Worm (Caenorhabditis elegans) whole organism, young adult: Measurements from ENCODE around the gene C41H7.2.

Experiments
- B0261.1 ChIP-seq: sonication (generic microtip); optimal IDR thresholded peaks from 2 replicates; lab custom pipeline; 2016; ENCODE audit warnings: mild to moderate bottlenecking, missing genetic modification characterization, moderate library complexity, missing compliant biosample characterization
- B0336.3 ChIP-seq: fragments of 200-800 bp; sonication (Bioruptor generic); IDR thresholded peaks from 2 replicates; pipeline ENCODE4 v1.3.6; 2022; ENCODE audit warnings: missing genetic modification characterization, missing compliant biosample characterization
- F23B12.7 ChIP-seq: sonication (generic microtip); optimal IDR thresholded peaks from 2 replicates; lab custom pipeline; 2017; ENCODE audit warnings: missing genetic modification characterization, mild to moderate bottlenecking, missing compliant biosample characterization, antibody characterized with exemption, moderate library complexity; ENCODE audit not compliant: insufficient read depth
- F37B4.10 ChIP-seq: fragments of 200-800 bp; sonication (Bioruptor generic); IDR thresholded peaks from 2 replicates; pipeline ENCODE4 v1.3.6; 2022; ENCODE audit warnings: missing genetic modification characterization, missing compliant biosample characterization
- F55B11.4 ChIP-seq: sonication (generic microtip); optimal IDR thresholded peaks from 2 replicates; lab custom pipeline; 2016; ENCODE audit warnings: missing compliant biosample characterization, missing genetic modification characterization, borderline replicate concordance; ENCODE audit not compliant: insufficient read depth
- K11D2.4 ChIP-seq: fragments of 200-800 bp; sonication (Bioruptor generic); IDR thresholded peaks from 2 replicates; pipeline ENCODE4 v1.3.6; 2022; ENCODE audit warnings: missing genetic modification reagents, missing genetic modification characterization, missing compliant biosample characterization
- T07F8.4 ChIP-seq: sonication (generic microtip); optimal IDR thresholded peaks from 2 replicates; lab custom pipeline; 2016; ENCODE audit warnings: mild to moderate bottlenecking, missing genetic modification characterization, moderate library complexity, missing compliant biosample characterization
- akir-1 ChIP-seq: fragments of 200-800 bp; sonication (Bioruptor generic); optimal IDR thresholded peaks from 2 replicates; lab custom pipeline; 2018; ENCODE audit warnings: mild to moderate bottlenecking, missing genetic modification characterization, moderate library complexity, missing compliant biosample characterization
- athp-1 ChIP-seq: sonication (generic microtip); optimal IDR thresholded peaks from 2 replicates; lab custom pipeline; 2017; ENCODE audit warnings: mild to moderate bottlenecking, missing genetic modification characterization, missing compliant biosample characterization
- attf-5 ChIP-seq: fragments of 200-800 bp; sonication (Bioruptor generic); optimal IDR thresholded peaks from 2 replicates; lab custom pipeline; 2018; ENCODE audit warnings: mild to moderate bottlenecking, missing genetic modification characterization, missing compliant biosample characterization
- bed-1 ChIP-seq: fragments of 200-800 bp; sonication (Bioruptor generic); IDR thresholded peaks from 2 replicates; pipeline ENCODE4 v1.3.6; 2022; ENCODE audit warnings: missing genetic modification reagents, missing genetic modification characterization, missing compliant biosample characterization
- ccch-3 ChIP-seq: fragments of 200-800 bp; sonication (Bioruptor generic); optimal IDR thresholded peaks from 2 replicates; lab custom pipeline; 2018; ENCODE audit warnings: mild to moderate bottlenecking, missing genetic modification characterization, missing compliant biosample characterization
- cebp-2 ChIP-seq: fragments of 200-800 bp; sonication (Bioruptor generic); IDR thresholded peaks from 2 replicates; pipeline ENCODE4 v1.3.6; 2022; ENCODE audit warnings: missing genetic modification characterization, missing compliant biosample characterization
- ceh-40 ChIP-seq: fragments of 200-800 bp; sonication (Bioruptor generic); IDR thresholded peaks from 2 replicates; pipeline ENCODE4 v1.3.6; 2022; ENCODE audit warnings: missing genetic modification characterization, missing compliant biosample characterization
- chd-7 ChIP-seq: sonication (generic microtip); optimal IDR thresholded peaks from 2 replicates; lab custom pipeline; 2016; ENCODE audit warnings: mild to moderate bottlenecking, missing genetic modification characterization, moderate library complexity, missing compliant biosample characterization
- dox-1 ChIP-seq: fragments of 200-800 bp; sonication (Bioruptor generic); IDR thresholded peaks from 2 replicates; pipeline ENCODE4 v1.3.6; 2022; ENCODE audit warnings: missing genetic modification reagents, missing genetic modification characterization, missing compliant biosample characterization
- dpl-1 ChIP-seq: fragments of 150-350 bp; optimal IDR thresholded peaks from 2 replicates; lab custom pipeline; 2014; ENCODE audit warnings: missing biosample characterization, missing genetic modification reagents, missing genetic modification characterization
- efl-1 ChIP-seq: fragments of 150-350 bp; optimal IDR thresholded peaks from 2 replicates; lab custom pipeline; 2014; ENCODE audit warnings: missing biosample characterization, missing genetic modification reagents, missing genetic modification characterization
- egl-44 ChIP-seq: fragments of 200-800 bp; sonication (Bioruptor generic); IDR thresholded peaks from 2 replicates; pipeline ENCODE4 v1.3.6; 2022; ENCODE audit warnings: missing genetic modification reagents, missing genetic modification characterization, missing compliant biosample characterization
- egrh-3 ChIP-seq: fragments of 200-800 bp; sonication (Bioruptor generic); IDR thresholded peaks from 2 replicates; pipeline ENCODE4 v1.3.6; 2022; ENCODE audit warnings: missing genetic modification reagents, missing genetic modification characterization, missing compliant biosample characterization
- gei-17 ChIP-seq: fragments of 200-800 bp; sonication (Bioruptor generic); optimal IDR thresholded peaks from 2 replicates; lab custom pipeline; 2018; ENCODE audit warnings: mild to moderate bottlenecking, missing genetic modification characterization, missing compliant biosample characterization
- hlh-12 ChIP-seq: sonication (generic microtip); optimal IDR thresholded peaks from 2 replicates; lab custom pipeline; 2016; ENCODE audit warnings: missing genetic modification characterization, missing compliant biosample characterization
- hlh-26 ChIP-seq: fragments of 200-800 bp; sonication (Bioruptor generic); conservative IDR thresholded peaks from 2 replicates; pipeline ENCODE4 v1.3.6; 2022; ENCODE audit warnings: missing genetic modification reagents, missing genetic modification characterization, missing compliant biosample characterization
- hmg-1.2 ChIP-seq: fragments of 200-800 bp; sonication (Bioruptor generic); IDR thresholded peaks from 2 replicates; pipeline ENCODE4 v1.3.6; 2022; ENCODE audit warnings: missing genetic modification reagents, missing genetic modification characterization, missing compliant biosample characterization
- hmg-20 ChIP-seq: fragments of 200-800 bp; sonication (Bioruptor generic); IDR thresholded peaks from 2 replicates; pipeline ENCODE4 v1.3.6; 2022; ENCODE audit warnings: missing genetic modification reagents, missing genetic modification characterization, missing compliant biosample characterization
- hsf-1 ChIP-seq: fragments of 200-800 bp; sonication (Bioruptor generic); IDR thresholded peaks from 2 replicates; pipeline ENCODE4 v1.3.6; 2022; ENCODE audit warnings: missing genetic modification reagents, missing genetic modification characterization, missing compliant biosample characterization
- let-526 ChIP-seq: fragments of 200-800 bp; sonication (Bioruptor generic); IDR thresholded peaks from 2 replicates; pipeline ENCODE4 v1.3.6; 2022; ENCODE audit warnings: missing genetic modification reagents, missing genetic modification characterization, missing compliant biosample characterization
- let-607 ChIP-seq, 2 experiments: fragments of 200-800 bp in 1 of 2; sonication (Bioruptor generic) in 1 of 2; sonication (generic microtip) in 1 of 2; optimal IDR thresholded peaks; 2 replicates each; lab custom pipeline; 2016 to 2018; ENCODE audit warnings: mild to moderate bottlenecking in 2 of 2, missing compliant biosample characterization in 2 of 2, missing genetic modification characterization in 2 of 2, moderate library complexity in 2 of 2, missing genotype in 1 of 2
- lin-26 ChIP-seq: fragments of 200-800 bp; sonication (Bioruptor generic); IDR thresholded peaks from 2 replicates; pipeline ENCODE4 v1.3.6; 2022; ENCODE audit warnings: missing genetic modification reagents, missing genetic modification characterization, missing compliant biosample characterization
- lin-54 ChIP-seq: fragments of 200-800 bp; sonication (Bioruptor generic); optimal IDR thresholded peaks from 2 replicates; lab custom pipeline; 2018; ENCODE audit warnings: mild to moderate bottlenecking, missing genetic modification characterization, missing compliant biosample characterization
- lsy-27 ChIP-seq: sonication (generic microtip); optimal IDR thresholded peaks from 2 replicates; lab custom pipeline; 2017; ENCODE audit warnings: missing genetic modification characterization, mild to moderate bottlenecking, missing compliant biosample characterization, antibody characterized with exemption, missing genotype, borderline replicate concordance; ENCODE audit not compliant: insufficient read depth
- madf-3 ChIP-seq: fragments of 200-800 bp; sonication (Bioruptor generic); IDR thresholded peaks from 2 replicates; pipeline ENCODE4 v1.3.6; 2022; ENCODE audit warnings: missing genetic modification reagents, missing genetic modification characterization, missing compliant biosample characterization
- madf-6 ChIP-seq: fragments of 200-800 bp; sonication (Bioruptor generic); IDR thresholded peaks from 2 replicates; pipeline ENCODE4 v1.3.6; 2022; ENCODE audit warnings: missing genetic modification reagents, missing genetic modification characterization, missing compliant biosample characterization
- mcd-1 ChIP-seq: fragments of 200-800 bp; sonication (Bioruptor generic); IDR thresholded peaks from 2 replicates; pipeline ENCODE4 v1.3.6; 2022; ENCODE audit warnings: missing genetic modification reagents, missing genetic modification characterization, missing compliant biosample characterization
- mel-28 ChIP-seq: sonication (generic microtip); optimal IDR thresholded peaks from 2 replicates; lab custom pipeline; 2016; ENCODE audit warnings: borderline replicate concordance, mild to moderate bottlenecking, missing genetic modification characterization, missing compliant biosample characterization
- nfya-1 ChIP-seq: sonication (generic microtip); optimal IDR thresholded peaks from 2 replicates; lab custom pipeline; 2017; ENCODE audit warnings: antibody characterized with exemption, missing compliant biosample characterization, missing genetic modification characterization, borderline replicate concordance; ENCODE audit not compliant: insufficient read depth
- nfyb-1 ChIP-seq: fragments of 200-800 bp; sonication (Bioruptor generic); IDR thresholded peaks from 2 replicates; pipeline ENCODE4 v1.3.6; 2022; ENCODE audit warnings: missing genetic modification reagents, missing genetic modification characterization, missing compliant biosample characterization
- nhr-80 ChIP-seq: sonication (generic microtip); optimal IDR thresholded peaks from 2 replicates; lab custom pipeline; 2016; ENCODE audit warnings: missing genetic modification characterization, missing compliant biosample characterization
- rpc-1 ChIP-seq, 2 experiments: fragments of 150-350 bp in 1 of 2; sonication (generic microtip) in 1 of 2; optimal IDR thresholded peaks; 2 replicates each; lab custom pipeline; 2014 to 2018; ENCODE audit warnings: missing biosample characterization in 1 of 2, missing genetic modification characterization in 1 of 2, missing genetic modification reagents in 1 of 2, missing genotype in 1 of 2
- sdz-38 ChIP-seq: sonication (generic microtip); optimal IDR thresholded peaks from 2 replicates; lab custom pipeline; 2016; ENCODE audit warnings: missing genotype, missing genetic modification characterization, missing compliant biosample characterization
- sea-2 ChIP-seq: fragments of 200-800 bp; sonication (Bioruptor generic); IDR thresholded peaks from 2 replicates; pipeline ENCODE4 v1.3.6; 2022; ENCODE audit warnings: missing genetic modification characterization, missing compliant biosample characterization
- zfh-2 ChIP-seq: fragments of 200-800 bp; sonication (Bioruptor generic); conservative IDR thresholded peaks from 2 replicates; pipeline ENCODE4 v1.3.6; 2022; ENCODE audit warnings: missing genetic modification reagents, missing genetic modification characterization, missing compliant biosample characterization
- ztf-25 ChIP-seq: fragments of 200-800 bp; sonication (Bioruptor generic); IDR thresholded peaks from 2 replicates; pipeline ENCODE4 v1.3.6; 2022; ENCODE audit warnings: missing genetic modification reagents, missing genetic modification characterization, missing compliant biosample characterization
- ztf-26 ChIP-seq: sonication (generic microtip); optimal IDR thresholded peaks from 2 replicates; lab custom pipeline; 2017; ENCODE audit warnings: missing genetic modification characterization, missing compliant biosample characterization
- ztf-6 ChIP-seq: fragments of 200-800 bp; sonication (Bioruptor generic); IDR thresholded peaks from 2 replicates; pipeline ENCODE4 v1.3.6; 2022; ENCODE audit warnings: missing genetic modification reagents, missing genetic modification characterization, missing compliant biosample characterization

Gene C41H7.2

DNA sequence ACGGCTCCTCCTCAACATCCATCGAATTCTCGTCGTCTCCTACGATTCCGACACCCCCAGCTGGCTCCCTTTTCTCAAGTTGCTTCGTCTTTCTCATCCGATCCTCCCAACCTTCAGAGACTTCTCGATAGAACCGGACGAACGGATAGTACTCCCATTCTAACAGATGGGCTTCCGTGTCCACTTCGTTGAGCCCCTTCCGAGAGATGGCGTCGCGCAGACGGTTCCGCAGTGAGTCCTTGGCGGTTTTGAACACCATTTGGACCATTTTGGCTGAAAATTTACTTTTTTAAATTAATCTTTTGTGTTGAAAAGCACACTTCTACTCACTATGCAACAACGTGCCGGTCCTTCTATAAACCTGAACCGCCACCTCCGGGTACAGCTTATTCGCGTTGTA is 39.1 kb downstream of the C41H7.2 start:
- TF ChIP-seq nhr-80 (no peak), dox-1 (no peak), gei-17 (GFP tag; lab: Kevin White, UChicago) (no peak), let-526 (GFP tag; lab: Robert Waterston, UW) (no peak), F55B11.4 (tag; lab: Kevin White, UChicago) (no peak), madf-3 (GFP tag; lab: Robert Waterston, UW) (no peak), B0336.3 (GFP tag; lab: Robert Waterston, UW) (no peak), nfya-1 (tag; lab: Kevin White, UChicago) (no peak), sdz-38 (tag; lab: Kevin White, UChicago) (no peak), ztf-25 (GFP tag; lab: Robert Waterston, UW) (no peak), B0261.1 (tag; lab: Kevin White, UChicago) (no peak), ccch-3 (no peak), rpc-1 (optimal IDR thresholded peaks at IDR 0.05; lab: Kevin White, UChicago) (no peak), rpc-1 (tag; optimal IDR thresholded peaks at IDR 0.05; lab: Kevin White, UChicago) (no peak), nfyb-1 (GFP tag; lab: Robert Waterston, UW) (no peak), T07F8.4 (tag; lab: Kevin White, UChicago) (no peak), hlh-26 (GFP tag; lab: Robert Waterston, UW) (no peak), let-607 (tag; optimal IDR thresholded peaks at IDR 0.05; lab: Kevin White, UChicago) (no peak), efl-1 (GFP tag; lab: Kevin White, UChicago) (no peak)

ce11 chrII:3054221-3054620 is 39.6 kb downstream of the C41H7.2 start, which contains the start of gene lido-13:
Gene lido-13, minus strand, starts transcription at chrII:3054321.
- TF ChIP-seq cebp-2 (GFP tag; lab: Robert Waterston, UW) (no peak), madf-6 (peak; percentile 38; the same call in 1 of the 2 replicates)
- TF ChIP-seq, all 124 proteins: peak for 1

ce11 chrII:3054622-3055021 is 40.0 kb downstream of the C41H7.2 start:
- TF ChIP-seq ztf-6 (GFP tag; lab: Robert Waterston, UW): no peak
- TF ChIP-seq chd-7: no peak
- TF ChIP-seq mcd-1 (GFP tag; lab: Robert Waterston, UW): 0 out of 2 replicates have a peak, but pooled peaks have one; percentile 8
- no peak for TF ChIP-seq lsy-27 (tag; lab: Kevin White, UChicago)
- no peak for TF ChIP-seq athp-1
- TF ChIP-seq attf-5: no peak
- no peak for TF ChIP-seq hlh-12 (tag; lab: Kevin White, UChicago)
- TF ChIP-seq lin-26: no peak
- TF ChIP-seq K11D2.4: no peak
- TF ChIP-seq akir-1 (GFP tag; lab: Kevin White, UChicago): no peak
- 0 out of 2 replicates have a peak, but pooled peaks have one; percentile 41 for TF ChIP-seq hsf-1 (GFP tag; lab: Robert Waterston, UW)
- TF ChIP-seq egl-44 (GFP tag; lab: Robert Waterston, UW): no peak
- no peak for TF ChIP-seq F37B4.10 (GFP tag; lab: Robert Waterston, UW)
- TF ChIP-seq hmg-20: no peak
- no peak for TF ChIP-seq F23B12.7 (tag; lab: Kevin White, UChicago)
- TF ChIP-seq cebp-2 (GFP tag; lab: Robert Waterston, UW): 0 out of 2 replicates have a peak, but pooled peaks have one; percentile 49
- TF ChIP-seq madf-6: 0 out of 2 replicates have a peak, but pooled peaks have one; percentile 0
- no peak for TF ChIP-seq bed-1 (GFP tag; lab: Robert Waterston, UW)
- peak; percentile 53; the same call in 1 of the 2 replicates for TF ChIP-seq egrh-3 (GFP tag; lab: Robert Waterston, UW)
- no peak for TF ChIP-seq lin-54 (GFP tag; lab: Kevin White, UChicago)
- no peak for TF ChIP-seq dpl-1 (GFP tag; lab: Kevin White, UChicago)
- peak; percentile 89 for TF ChIP-seq zfh-2
- no peak for TF ChIP-seq mel-28 (tag; lab: Kevin White, UChicago)
- no peak for TF ChIP-seq sea-2 (GFP tag; lab: Robert Waterston, UW)
- TF ChIP-seq efl-1 (GFP tag; lab: Kevin White, UChicago): no peak
- peak; percentile 96 for TF ChIP-seq hmg-1.2 (GFP tag; lab: Robert Waterston, UW)
- no peak for TF ChIP-seq ztf-26 (tag; lab: Kevin White, UChicago)
- TF ChIP-seq ceh-40 (GFP tag; lab: Robert Waterston, UW): no peak
